Fruit fly (Drosophila melanogaster) S2 (cell line): ENCODE data around the gene CG9302.

Experiments used
- CG8478 ChIP-seq: fragments of >200 bp; optimal IDR thresholded peaks from 2 replicates; lab custom pipeline; 2018
- CTCF ChIP-seq, 2 experiments: fragments of >200 bp; optimal IDR thresholded peaks; 2 replicates each; lab custom pipeline; 2018

The CG9302 gene

dm6 chr2L:13378488-13378964 is at the start of gene CG9302, which contains the start of gene beta'COP:
CG9302 (minus strand) TSS chr2L:13378538.
beta'COP (plus strand) TSS chr2L:13378902.
- no peak for TF ChIP-seq CG8478 (lab: Kevin White, UChicago)
- TF ChIP-seq CTCF (optimal IDR thresholded peaks at IDR 0.05; lab: Kevin White, UChicago): no peak

- TF ChIP-seq CTCF (optimal IDR thresholded peaks at IDR 0.05; lab: Kevin White, UChicago) (no peak), CG8478 (lab: Kevin White, UChicago) (no peak)
These were observed 36.5 kb upstream of the CG9302 start, which contains the start of the genes CG16956, CG42784 and CG43850 for dm6 chr2L:13414525-13415481. CG16956 (minus strand) TSS chr2L:13414575. CG42784 (plus strand) TSS chr2L:13415431. CG43850 (plus strand) TSS chr2L:13415431.

dm6 chr2L:13412219-13412618 is 33.9 kb upstream of the CG9302 start, which contains the start of gene Flad2:
Flad2 (plus strand) TSS chr2L:13412519.
- TF ChIP-seq CG8478 (lab: Kevin White, UChicago) (no peak), CTCF (optimal IDR thresholded peaks at IDR 0.05; lab: Kevin White, UChicago) (no peak)

dm6 chr2L:13411566-13411965 is 33.2 kb upstream of the CG9302 start, which contains the start of gene Vm34Ca:
Vm34Ca (minus strand) TSS chr2L:13411631.
- TF ChIP-seq CG8478 (lab: Kevin White, UChicago) (no peak), CTCF (optimal IDR thresholded peaks at IDR 0.05; lab: Kevin White, UChicago) (no peak)

dm6 chr2L:13399565-13399964 is 21.2 kb upstream of the CG9302 start:
- TF ChIP-seq CG8478 (lab: Kevin White, UChicago) (no peak), CTCF (optimal IDR thresholded peaks at IDR 0.05; lab: Kevin White, UChicago) (no peak)

dm6 chr2L:13398614-13399161 is 20.4 kb upstream of the CG9302 start, which contains the start of the genes CG10859 and CG7110:
CG10859 (minus strand) TSS chr2L:13398664.
CG7110 (plus strand) TSS chr2L:13398991.
- TF ChIP-seq CTCF (optimal IDR thresholded peaks at IDR 0.05; lab: Kevin White, UChicago): no peak
- no peak for TF ChIP-seq CG8478 (lab: Kevin White, UChicago)

dm6 chr2L:13397393-13397792 is 19.1 kb upstream of the CG9302 start:
- TF ChIP-seq CTCF (optimal IDR thresholded peaks at IDR 0.05; lab: Kevin White, UChicago) (no peak), CG8478 (lab: Kevin White, UChicago) (no peak)

- no peak for TF ChIP-seq CG8478 (lab: Kevin White, UChicago)
- TF ChIP-seq CTCF (optimal IDR thresholded peaks at IDR 0.05; lab: Kevin White, UChicago): no peak
These were observed 17.7 kb upstream of the CG9302 start, which contains the start of gene CG16957 for dm6 chr2L:13396084-13396483. CG16957 (minus strand) TSS chr2L:13396184.

dm6 chr2L:13394903-13395302 is 16.6 kb upstream of the CG9302 start, which contains the start of gene RpL24:
RpL24 (minus strand) TSS chr2L:13395131.
- TF ChIP-seq CG8478 (lab: Kevin White, UChicago): no peak
- TF ChIP-seq CTCF (optimal IDR thresholded peaks at IDR 0.05; lab: Kevin White, UChicago): peak in 1 of 2 experiments; percentile 46

- TF ChIP-seq CTCF (optimal IDR thresholded peaks at IDR 0.05; lab: Kevin White, UChicago): no peak
These were observed 8.9 kb upstream of the CG9302 start, which contains the start of the genes Ing5 and CG7099 for dm6 chr2L:13387255-13387654. Ing5 (minus strand) TSS chr2L:13387312. CG7099 (plus strand) TSS chr2L:13387571.

- TF ChIP-seq CTCF (optimal IDR thresholded peaks at IDR 0.05; lab: Kevin White, UChicago) (no peak), CG8478 (lab: Kevin White, UChicago) (no peak)
These were observed 4.2 kb upstream of the CG9302 start, which contains the start of gene loqs for dm6 chr2L:13382351-13383029. loqs (plus strand) TSS chr2L:13382652.

dm6 chr2L:13376086-13376485 is 2.3 kb downstream of the CG9302 start:
- TF ChIP-seq CG8478 (lab: Kevin White, UChicago) (no peak), CTCF (optimal IDR thresholded peaks at IDR 0.05; lab: Kevin White, UChicago) (no peak)

- no peak for TF ChIP-seq CTCF (optimal IDR thresholded peaks at IDR 0.05; lab: Kevin White, UChicago)
- no peak for TF ChIP-seq CG8478 (lab: Kevin White, UChicago)
These were observed 4.7 kb downstream of the CG9302 start, which contains the start of the genes Bdp1 and CG6565 for dm6 chr2L:13373435-13374242. Bdp1 (minus strand) TSS chr2L:13373890. CG6565 (plus strand) TSS chr2L:13374019.
